Worm (Caenorhabditis elegans) whole organism, midembryonic: ENCODE results near the gene sri-39.

ENCODE experiments used
- T22C8.4 ChIP-seq: fragments of 200-800 bp; sonication (Bioruptor generic); IDR thresholded peaks from 2 replicates; pipeline ENCODE4 v1.3.6; 2022; ENCODE audit warnings: missing genetic modification characterization, missing compliant biosample characterization
- cog-1 ChIP-seq: sonication (generic microtip); optimal IDR thresholded peaks from 2 replicates; lab custom pipeline; 2016; ENCODE audit warnings: missing genetic modification characterization, missing compliant biosample characterization
- flt-1 ChIP-seq: fragments of 200-800 bp; sonication (Bioruptor generic); IDR thresholded peaks from 2 replicates; pipeline ENCODE4 v1.3.6; 2022; ENCODE audit warnings: missing genetic modification characterization, missing compliant biosample characterization
- klf-2 ChIP-seq: fragments of 200-800 bp; sonication (Bioruptor generic); conservative IDR thresholded peaks from 2 replicates; pipeline ENCODE4 v1.3.6; 2022; ENCODE audit warnings: missing genetic modification reagents, missing genetic modification characterization, missing compliant biosample characterization
- med-1 ChIP-seq: sonication (generic microtip); optimal IDR thresholded peaks from 2 replicates; lab custom pipeline; 2017; ENCODE audit warnings: missing genetic modification characterization, mild to moderate bottlenecking, missing compliant biosample characterization, antibody characterized with exemption, missing genetic modification reagents; ENCODE audit not compliant: insufficient read depth
- tab-1 ChIP-seq: fragments of 200-800 bp; sonication (Bioruptor generic); IDR thresholded peaks from 2 replicates; pipeline ENCODE4 v1.3.6; 2022; ENCODE audit warnings: missing genetic modification characterization, missing compliant biosample characterization
- ztf-23 ChIP-seq: fragments of 200-800 bp; sonication (Bioruptor generic); IDR thresholded peaks from 2 replicates; pipeline ENCODE4 v1.3.6; 2022; ENCODE audit warnings: missing genetic modification reagents, missing genetic modification characterization, missing compliant biosample characterization
- ztf-29 ChIP-seq: fragments of 200-800 bp; sonication (Bioruptor generic); IDR thresholded peaks from 2 replicates; pipeline ENCODE4 v1.3.6; 2022; ENCODE audit warnings: missing genetic modification reagents, missing genetic modification characterization, missing compliant biosample characterization

ce11 chrII:2624792-2625191 is 37.5 kb downstream of the sri-39 start, which contains the start of gene lgc-28:
- TF ChIP-seq med-1, result no peak
- no peak for TF ChIP-seq T22C8.4 (GFP tag; lab: Robert Waterston, UW)
- TF ChIP-seq flt-1, result no peak
- no peak for TF ChIP-seq tab-1 (GFP tag; lab: Robert Waterston, UW)
- TF ChIP-seq ztf-29, result no peak
- no peak for TF ChIP-seq klf-2 (GFP tag; lab: Robert Waterston, UW)
- TF ChIP-seq cog-1 (tag; lab: Kevin White, UChicago), result no peak
- TF ChIP-seq ztf-23 (GFP tag; lab: Robert Waterston, UW), result no peak
